Fruit fly (Drosophila melanogaster) whole organism, embryonic: ENCODE measurements around the gene Fdh.

Experiments
- ATbp ChIP-seq: fragments of 200-800 bp; sonication (Bioruptor generic); optimal IDR thresholded peaks from 2 replicates; lab custom pipeline; 2017; ENCODE audit warnings: missing biosample characterization, mild to moderate bottlenecking, missing genetic modification characterization, missing genetic modification reagents
- BEAF-32 ChIP-seq: fragments of 200-800 bp; sonication (Bioruptor generic); optimal IDR thresholded peaks from 3 replicates; lab custom pipeline; 2017; ENCODE audit warnings: missing biosample characterization, missing genetic modification characterization, mild to moderate bottlenecking, moderate library complexity, missing genetic modification reagents
- CG10274 ChIP-seq: fragments of 200-800 bp; sonication (Bioruptor generic); optimal IDR thresholded peaks from 3 replicates; lab custom pipeline; 2017; ENCODE audit warnings: missing biosample characterization, mild to moderate bottlenecking, missing genetic modification characterization
- CG10979 ChIP-seq: fragments of 200-800 bp; sonication (Bioruptor generic); optimal IDR thresholded peaks from 2 replicates; lab custom pipeline; 2018; ENCODE audit warnings: missing biosample characterization, mild to moderate bottlenecking, missing genetic modification characterization, moderate library complexity
- CG11456 ChIP-seq: fragments of 200-800 bp; sonication (Bioruptor generic); IDR thresholded peaks from 3 replicates; pipeline ENCODE4 v1.3.6; 2022; ENCODE audit warnings: missing biosample characterization, missing genetic modification characterization
- CG11504 ChIP-seq: fragments of 200-800 bp; sonication (Bioruptor generic); optimal IDR thresholded peaks from 3 replicates; lab custom pipeline; 2019; ENCODE audit warnings: missing biosample characterization, mild to moderate bottlenecking, missing genetic modification characterization, moderate library complexity
- CG12236 ChIP-seq: fragments of 200-800 bp; sonication (Bioruptor generic); optimal IDR thresholded peaks from 2 replicates; lab custom pipeline; 2016; ENCODE audit warnings: missing biosample characterization, missing genetic modification characterization
- CG13287 ChIP-seq: fragments of 200-800 bp; sonication (Bioruptor generic); IDR thresholded peaks from 2 replicates; pipeline ENCODE4 v1.3.6; 2022; ENCODE audit warnings: missing biosample characterization, missing genetic modification characterization; ENCODE audit not compliant: partially characterized antibody
- CG14965 ChIP-seq: fragments of 200-800 bp; sonication (Bioruptor generic); optimal IDR thresholded peaks from 2 replicates; lab custom pipeline; 2016; ENCODE audit warnings: missing biosample characterization, missing genetic modification characterization, borderline replicate concordance
- CG15073 ChIP-seq: fragments of 200-800 bp; sonication (Bioruptor generic); optimal IDR thresholded peaks from 2 replicates; lab custom pipeline; 2016; ENCODE audit warnings: missing biosample characterization, missing genetic modification characterization
- CG17568 ChIP-seq: fragments of 200-800 bp; sonication (Bioruptor generic); optimal IDR thresholded peaks from 2 replicates; lab custom pipeline; 2018; ENCODE audit warnings: missing biosample characterization, mild to moderate bottlenecking, missing genetic modification characterization, moderate library complexity
- CG2889 ChIP-seq: fragments of 200-800 bp; sonication (Bioruptor generic); IDR thresholded peaks from 3 replicates; pipeline ENCODE4 v1.3.6; 2022; ENCODE audit warnings: missing biosample characterization, missing genetic modification characterization
- CG31441 ChIP-seq: fragments of 200-800 bp; sonication (Bioruptor generic); IDR thresholded peaks from 2 replicates; pipeline ENCODE4 v1.3.6; 2022; ENCODE audit warnings: missing biosample characterization, missing genetic modification characterization
- CG42726 ChIP-seq: fragments of 200-800 bp; sonication (Bioruptor generic); IDR thresholded peaks from 2 replicates; pipeline ENCODE4 v1.3.6; 2022; ENCODE audit warnings: missing biosample characterization, missing genetic modification characterization; ENCODE audit not compliant: partially characterized antibody
- CG4404 ChIP-seq: fragments of 200-800 bp; sonication (Bioruptor generic); IDR thresholded peaks from 2 replicates; pipeline ENCODE4 v1.3.6; 2022; ENCODE audit warnings: missing biosample characterization, missing genetic modification characterization
- CG6765 ChIP-seq: fragments of 200-800 bp; sonication (Bioruptor generic); optimal IDR thresholded peaks from 3 replicates; lab custom pipeline; 2017; ENCODE audit warnings: missing biosample characterization, mild to moderate bottlenecking, missing genetic modification characterization
- CG7271 ChIP-seq: fragments of 200-800 bp; sonication (Bioruptor generic); optimal IDR thresholded peaks from 2 replicates; lab custom pipeline; 2018; ENCODE audit warnings: missing biosample characterization, mild to moderate bottlenecking, missing genetic modification characterization, moderate library complexity
- CG9609 ChIP-seq: fragments of 200-800 bp; sonication (Bioruptor generic); optimal IDR thresholded peaks from 3 replicates; lab custom pipeline; 2016; ENCODE audit warnings: missing biosample characterization, missing genetic modification characterization
- CoRest ChIP-seq: fragments of 200-800 bp; sonication (Bioruptor generic); optimal IDR thresholded peaks from 3 replicates; lab custom pipeline; 2018; ENCODE audit warnings: missing biosample characterization, mild to moderate bottlenecking, missing genetic modification characterization, moderate library complexity
- Dad ChIP-seq: fragments of 200-800 bp; sonication (Bioruptor generic); optimal IDR thresholded peaks from 3 replicates; lab custom pipeline; 2016; ENCODE audit warnings: missing biosample characterization, missing genetic modification characterization
- Ets97D ChIP-seq: fragments of 200-800 bp; sonication (Bioruptor generic); optimal IDR thresholded peaks from 3 replicates; lab custom pipeline; 2016; ENCODE audit warnings: missing biosample characterization, missing genetic modification characterization
- Hmx ChIP-seq: fragments of 200-800 bp; sonication (Bioruptor generic); optimal IDR thresholded peaks from 2 replicates; lab custom pipeline; 2016; ENCODE audit warnings: missing biosample characterization, missing genetic modification characterization
- Hsf ChIP-seq: fragments of 200-800 bp; sonication (Bioruptor generic); optimal IDR thresholded peaks from 3 replicates; lab custom pipeline; 2016; ENCODE audit warnings: missing biosample characterization, missing genetic modification characterization
- Lhr ChIP-seq: fragments of 200-800 bp; sonication (Bioruptor generic); optimal IDR thresholded peaks from 3 replicates; lab custom pipeline; 2017; ENCODE audit warnings: mild to moderate bottlenecking, missing biosample characterization, missing genetic modification reagents, missing genetic modification characterization
- Opbp ChIP-seq: fragments of 200-800 bp; sonication (Bioruptor generic); IDR thresholded peaks from 3 replicates; pipeline ENCODE4 v1.3.6; 2022; ENCODE audit warnings: missing biosample characterization, missing genetic modification characterization; ENCODE audit not compliant: partially characterized antibody
- PHDP ChIP-seq: fragments of 200-800 bp; sonication (Bioruptor generic); optimal IDR thresholded peaks from 3 replicates; lab custom pipeline; 2018; ENCODE audit warnings: missing biosample characterization, mild to moderate bottlenecking, missing genetic modification characterization, moderate library complexity
- Spps ChIP-seq: fragments of 200-800 bp; sonication (Bioruptor generic); optimal IDR thresholded peaks from 2 replicates; lab custom pipeline; 2018; ENCODE audit warnings: missing biosample characterization, mild to moderate bottlenecking, missing genetic modification characterization
- Sry-β ChIP-seq: fragments of 200-800 bp; sonication (Bioruptor generic); optimal IDR thresholded peaks from 2 replicates; lab custom pipeline; 2018; ENCODE audit warnings: missing biosample characterization, mild to moderate bottlenecking, missing genetic modification characterization, moderate library complexity
- bbx ChIP-seq: fragments of 200-800 bp; sonication (Bioruptor generic); IDR thresholded peaks from 2 replicates; pipeline ENCODE4 v1.3.6; 2022; ENCODE audit warnings: missing biosample characterization, missing genetic modification characterization; ENCODE audit not compliant: partially characterized antibody
- bowl ChIP-seq: fragments of 200-800 bp; sonication (Bioruptor generic); IDR thresholded peaks from 2 replicates; pipeline ENCODE4 v1.3.6; 2022; ENCODE audit warnings: missing biosample characterization, missing genetic modification characterization
- cad ChIP-seq: fragments of >200 bp; optimal IDR thresholded peaks from 2 replicates; lab custom pipeline; 2017; ENCODE audit warnings: missing biosample characterization, missing genetic modification characterization
- caup ChIP-seq: fragments of 200-800 bp; sonication (Bioruptor generic); optimal IDR thresholded peaks from 3 replicates; lab custom pipeline; 2017; ENCODE audit warnings: missing biosample characterization, mild to moderate bottlenecking, missing genetic modification characterization, moderate library complexity; ENCODE audit not compliant: severe bottlenecking
- chn ChIP-seq: fragments of 200-800 bp; sonication (Bioruptor generic); optimal IDR thresholded peaks from 2 replicates; lab custom pipeline; 2016; ENCODE audit warnings: missing biosample characterization, missing genetic modification characterization
- dati ChIP-seq: fragments of 200-800 bp; sonication (Bioruptor generic); IDR thresholded peaks from 2 replicates; pipeline ENCODE4 v1.3.6; 2022; ENCODE audit warnings: missing biosample characterization, missing genetic modification characterization
- fd102C ChIP-seq: fragments of 200-800 bp; sonication (Bioruptor generic); optimal IDR thresholded peaks from 2 replicates; lab custom pipeline; 2018; ENCODE audit warnings: missing biosample characterization, mild to moderate bottlenecking, missing genetic modification characterization, moderate library complexity
- gem ChIP-seq: fragments of 200-800 bp; sonication (Bioruptor generic); optimal IDR thresholded peaks from 2 replicates; lab custom pipeline; 2019; ENCODE audit warnings: missing biosample characterization, mild to moderate bottlenecking, missing genetic modification characterization, moderate library complexity
- kah ChIP-seq: fragments of 200-800 bp; sonication (Bioruptor generic); optimal IDR thresholded peaks from 2 replicates; lab custom pipeline; 2018; ENCODE audit warnings: missing biosample characterization, mild to moderate bottlenecking, missing genetic modification characterization
- kay ChIP-seq: fragments of 200-800 bp; sonication (Bioruptor generic); optimal IDR thresholded peaks from 2 replicates; lab custom pipeline; 2016; ENCODE audit warnings: missing biosample characterization, missing genetic modification characterization
- maf-S ChIP-seq: fragments of 200-800 bp; sonication (Bioruptor generic); optimal IDR thresholded peaks from 2 replicates; lab custom pipeline; 2016; ENCODE audit warnings: missing biosample characterization, missing genetic modification characterization
- mld ChIP-seq: fragments of 200-800 bp; sonication (Bioruptor generic); IDR thresholded peaks from 3 replicates; pipeline ENCODE4 v1.3.6; 2022; ENCODE audit warnings: missing biosample characterization, missing genetic modification characterization; ENCODE audit not compliant: partially characterized antibody
- pho ChIP-seq: fragments of 200-800 bp; sonication (Bioruptor generic); optimal IDR thresholded peaks from 2 replicates; lab custom pipeline; 2016; ENCODE audit warnings: missing biosample characterization, missing genetic modification characterization
- prd ChIP-seq, 3 experiments: fragments of >200 bp in 2 of 3; fragments of 200-800 bp in 1 of 3; sonication (Bioruptor generic) in 1 of 3; optimal IDR thresholded peaks in 2 of 3; IDR thresholded peaks in 1 of 3; 2 replicates in 2 of 3; 3 replicates in 1 of 3; pipeline versions ENCODE4 v1.3.6 to Lab custom; 2017 to 2022; ENCODE audit warnings: missing biosample characterization in 1 of 3, missing genetic modification characterization in 1 of 3
- repo ChIP-seq: fragments of 200-800 bp; sonication (Bioruptor generic); optimal IDR thresholded peaks from 2 replicates; lab custom pipeline; 2016; ENCODE audit warnings: missing biosample characterization, missing genetic modification characterization
- slp2 ChIP-seq: fragments of 200-800 bp; sonication (Bioruptor generic); optimal IDR thresholded peaks from 2 replicates; lab custom pipeline; 2016; ENCODE audit warnings: missing biosample characterization, missing genetic modification characterization
- trem ChIP-seq: fragments of 200-800 bp; optimal IDR thresholded peaks from 3 replicates; lab custom pipeline; 2019; ENCODE audit warnings: missing biosample characterization, mild to moderate bottlenecking, missing genetic modification characterization, moderate library complexity
- unpg ChIP-seq: fragments of 200-800 bp; sonication (Bioruptor generic); optimal IDR thresholded peaks from 3 replicates; lab custom pipeline; 2018; ENCODE audit warnings: missing biosample characterization, mild to moderate bottlenecking, missing genetic modification characterization, moderate library complexity
- zen ChIP-seq: fragments of 200-800 bp; sonication (Bioruptor generic); optimal IDR thresholded peaks from 3 replicates; lab custom pipeline; 2018; ENCODE audit warnings: missing biosample characterization, mild to moderate bottlenecking, missing genetic modification characterization, moderate library complexity

The Fdh gene

DNA sequence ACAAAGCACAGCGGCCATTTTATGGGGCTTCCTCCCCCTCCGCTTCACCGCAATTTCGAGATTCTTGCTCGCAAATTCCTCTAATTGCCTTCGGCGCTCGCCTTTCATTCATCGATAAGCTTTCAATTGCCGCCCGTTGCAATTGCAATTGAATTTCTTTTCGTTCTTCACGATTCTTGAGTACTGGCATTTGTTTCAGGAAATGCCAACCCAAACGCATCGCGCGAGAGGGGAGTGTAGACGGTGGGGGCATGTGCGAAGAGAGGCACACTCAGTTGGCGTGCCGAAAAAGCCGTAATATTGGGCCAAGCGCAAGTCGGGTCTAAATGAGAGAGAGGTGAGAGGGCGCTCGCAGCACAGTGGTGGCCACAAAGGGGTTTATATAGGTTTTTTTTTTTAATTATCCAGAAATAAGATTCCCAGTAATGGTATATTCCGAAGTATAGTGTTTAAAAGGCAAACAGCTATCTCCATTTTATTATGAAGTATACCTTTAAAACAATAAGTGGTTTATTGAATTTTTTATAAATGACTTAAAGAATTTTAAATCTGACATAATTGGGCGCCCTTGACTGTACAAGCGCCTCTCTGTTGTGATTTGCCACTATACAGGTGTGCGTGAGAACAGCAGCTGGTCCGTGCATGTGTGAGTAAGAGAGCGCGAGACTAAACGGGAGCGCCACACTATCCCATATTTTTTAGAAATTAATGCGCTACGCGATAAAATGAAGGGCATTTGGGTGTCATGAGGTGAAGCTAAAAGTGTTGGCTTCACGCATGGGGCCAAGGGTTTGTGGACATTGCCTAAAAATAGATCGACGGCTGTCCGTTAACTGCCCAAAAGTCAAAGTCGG is 14.5 kb upstream of the Fdh start (continued):
- no peak for TF ChIP-seq bbx
- peak; percentile 61 for TF ChIP-seq kay (GFP tag; lab: Kevin White, UChicago)
- TF ChIP-seq pho (GFP tag; lab: Kevin White, UChicago), result peak; percentile 95
- peak; percentile 87 for TF ChIP-seq ATbp (GFP tag; lab: Kevin White, UChicago)
- TF ChIP-seq prd (optimal IDR thresholded peaks at IDR 0.05; lab: Kevin White, UChicago), result no peak
- TF ChIP-seq prd (GFP tag; IDR thresholded peaks at IDR 0.05; lab: Robert Waterston, UW), result peak; percentile 86
- TF ChIP-seq Spps (tag; lab: Kevin White, UChicago), result peak; percentile 70
- peak; percentile 95 for TF ChIP-seq CoRest (tag; lab: Kevin White, UChicago)
- TF ChIP-seq Opbp, result no peak
- TF ChIP-seq CG14965 (GFP tag; lab: Kevin White, UChicago), result no peak
- no peak for TF ChIP-seq CG42726 (GFP tag; lab: Robert Waterston, UW)
- peak; percentile 94 for TF ChIP-seq gem
- peak; percentile 81 for TF ChIP-seq CG17568 (GFP tag; lab: Kevin White, UChicago)
- TF ChIP-seq CG10274 (GFP tag; lab: Kevin White, UChicago), result peak; percentile 99
- TF ChIP-seq CG6765 (GFP tag; lab: Kevin White, UChicago), result peak; percentile 85
- TF ChIP-seq CG4404 (GFP tag; lab: Robert Waterston, UW), result peak; percentile 73
- peak; percentile 89 for TF ChIP-seq kah (GFP tag; lab: Kevin White, UChicago)
- peak; percentile 6 for TF ChIP-seq BEAF-32 (GFP tag; lab: Kevin White, UChicago)
- TF ChIP-seq CG15073 (GFP tag; lab: Kevin White, UChicago), result peak; percentile 95
- peak; percentile 69 for TF ChIP-seq repo (GFP tag; lab: Kevin White, UChicago)
- TF ChIP-seq CG11504 (tag; lab: Kevin White, UChicago), result peak; percentile 90
- peak; percentile 94 for TF ChIP-seq unpg (GFP tag; lab: Kevin White, UChicago)
- peak; percentile 93 for TF ChIP-seq CG31441 (GFP tag; lab: Robert Waterston, UW)
- TF ChIP-seq PHDP (tag; lab: Kevin White, UChicago), result peak; percentile 95
- TF ChIP-seq chn (GFP tag; lab: Kevin White, UChicago), result peak; percentile 77
- TF ChIP-seq mld, result no peak
- TF ChIP-seq trem (tag; lab: Kevin White, UChicago), result peak; percentile 56
- peak; percentile 70 for TF ChIP-seq CG12236 (GFP tag; lab: Kevin White, UChicago)
- TF ChIP-seq fd102C, result no peak
- TF ChIP-seq Ets97D (GFP tag; lab: Kevin White, UChicago), result peak; percentile 56
- TF ChIP-seq Lhr (GFP tag; lab: Kevin White, UChicago), result peak; percentile 63
- TF ChIP-seq CG9609 (GFP tag; lab: Kevin White, UChicago), result peak; percentile 70
- TF ChIP-seq CG11456 (GFP tag; lab: Robert Waterston, UW), result peak; percentile 84
- peak; percentile 85 for TF ChIP-seq bowl
- peak; percentile 89 for TF ChIP-seq CG10979 (tag; lab: Kevin White, UChicago)
- TF ChIP-seq CG7271 (tag; lab: Kevin White, UChicago), result peak; percentile 14
- TF ChIP-seq slp2, result peak; percentile 91
- peak; percentile 90 for TF ChIP-seq caup
- peak; percentile 77 for TF ChIP-seq Dad (GFP tag; lab: Kevin White, UChicago)
- TF ChIP-seq CG2889 (GFP tag; lab: Robert Waterston, UW), result peak; percentile 72
- peak; percentile 56 for TF ChIP-seq zen (tag; lab: Kevin White, UChicago)
- TF ChIP-seq dati (GFP tag; lab: Robert Waterston, UW), result peak; percentile 40; the same call in 1 of the 2 replicates
- peak; percentile 16 for TF ChIP-seq Sry-β (GFP tag; lab: Kevin White, UChicago)
- peak; percentile 82 for TF ChIP-seq maf-S (GFP tag; lab: Kevin White, UChicago)
- peak; percentile 57; the same call in 1 of the 2 replicates for TF ChIP-seq CG13287 (GFP tag; lab: Robert Waterston, UW)
- TF ChIP-seq Hmx (GFP tag; lab: Kevin White, UChicago), result peak; percentile 84
- no peak for TF ChIP-seq cad (GFP tag; lab: Kevin White, UChicago)
- TF ChIP-seq Hsf, result peak; percentile 91
